Worm (Caenorhabditis elegans) whole organism, L3 larva: ENCODE data around the gene T15H9.5.
A peak's percentile ranks its signal among the peaks of the same experiment; 100 is the strongest.

Experiments
- R02D3.7 ChIP-seq: fragments of 150-350 bp; optimal IDR thresholded peaks from 2 replicates; lab custom pipeline; 2014; ENCODE audit warnings: missing biosample characterization, missing genetic modification characterization
- ZK546.5 ChIP-seq: sonication (generic microtip); optimal IDR thresholded peaks from 2 replicates; lab custom pipeline; 2017; ENCODE audit warnings: missing biosample characterization, missing genetic modification characterization
- ama-1 ChIP-seq: fragments of 150-350 bp; optimal IDR thresholded peaks from 2 replicates; lab custom pipeline; 2018
- ceh-16 ChIP-seq: sonication (generic microtip); optimal IDR thresholded peaks from 2 replicates; lab custom pipeline; 2017; ENCODE audit warnings: missing biosample characterization, missing genetic modification characterization
- ceh-28 ChIP-seq: fragments of 150-350 bp; optimal IDR thresholded peaks from 2 replicates; lab custom pipeline; 2014; ENCODE audit warnings: missing biosample characterization, missing genetic modification reagents, missing genetic modification characterization
- ceh-82 ChIP-seq: fragments of 150-350 bp; optimal IDR thresholded peaks from 2 replicates; lab custom pipeline; 2014; ENCODE audit warnings: missing biosample characterization, missing genetic modification characterization
- ceh-9 ChIP-seq: sonication (generic microtip); optimal IDR thresholded peaks from 2 replicates; lab custom pipeline; 2018; ENCODE audit warnings: missing biosample characterization, missing genetic modification characterization
- daf-12 ChIP-seq: fragments of 150-350 bp; optimal IDR thresholded peaks from 2 replicates; lab custom pipeline; 2014; ENCODE audit warnings: missing biosample characterization, missing genetic modification reagents, missing genetic modification characterization
- egl-27 ChIP-seq: sonication (generic microtip); optimal IDR thresholded peaks from 4 replicates; lab custom pipeline; 2017; ENCODE audit warnings: missing biosample characterization, missing genetic modification reagents, missing genetic modification characterization
- egl-5 ChIP-seq: fragments of 150-350 bp; optimal IDR thresholded peaks from 2 replicates; lab custom pipeline; 2017; ENCODE audit warnings: missing biosample characterization, missing genetic modification reagents, missing genetic modification characterization, inconsistent platforms
- elt-1 ChIP-seq: fragments of 150-350 bp; optimal IDR thresholded peaks from 2 replicates; lab custom pipeline; 2014; ENCODE audit warnings: missing biosample characterization, missing genetic modification characterization
- elt-2 ChIP-seq: sonication (generic microtip); optimal IDR thresholded peaks from 2 replicates; lab custom pipeline; 2016; ENCODE audit warnings: missing genetic modification reagents, mild to moderate bottlenecking, missing genetic modification characterization, missing compliant biosample characterization
- elt-3 ChIP-seq, 3 experiments: fragments of 150-350 bp in 1 of 3; sonication (generic microtip) in 2 of 3; optimal IDR thresholded peaks; 2 replicates in 2 of 3; 4 replicates in 1 of 3; lab custom pipeline; 2014 to 2017; ENCODE audit warnings: missing biosample characterization in 3 of 3, missing genetic modification characterization in 3 of 3
- eor-1 ChIP-seq, 2 experiments: fragments of 150-350 bp; optimal IDR thresholded peaks; 2 replicates each; lab custom pipeline; 2014 to 2018; ENCODE audit warnings: missing biosample characterization in 2 of 2, missing genetic modification characterization in 2 of 2
- fkh-10 ChIP-seq: sonication (generic microtip); optimal IDR thresholded peaks from 2 replicates; lab custom pipeline; 2017; ENCODE audit warnings: missing biosample characterization, missing genetic modification reagents, missing genetic modification characterization
- fkh-2 ChIP-seq: fragments of 150-350 bp; optimal IDR thresholded peaks from 2 replicates; lab custom pipeline; 2014; ENCODE audit warnings: missing biosample characterization, missing genetic modification reagents, missing genetic modification characterization
- fos-1 ChIP-seq: fragments of 150-350 bp; optimal IDR thresholded peaks from 2 replicates; lab custom pipeline; 2014; ENCODE audit warnings: missing biosample characterization, missing genetic modification characterization
- hmg-11 ChIP-seq: sonication (generic microtip); optimal IDR thresholded peaks from 2 replicates; lab custom pipeline; 2016; ENCODE audit warnings: missing genetic modification characterization, missing compliant biosample characterization
- jun-1 ChIP-seq: fragments of 150-350 bp; optimal IDR thresholded peaks from 2 replicates; lab custom pipeline; 2014; ENCODE audit warnings: missing biosample characterization, missing genetic modification reagents, missing genetic modification characterization
- lin-15B ChIP-seq: fragments of 150-350 bp; optimal IDR thresholded peaks from 2 replicates; lab custom pipeline; 2014; ENCODE audit warnings: missing biosample characterization, missing genetic modification characterization
- lin-39 ChIP-seq: fragments of 150-350 bp; optimal IDR thresholded peaks from 2 replicates; lab custom pipeline; 2018; ENCODE audit warnings: missing biosample characterization, missing genetic modification reagents, missing genetic modification characterization
- lsy-12 ChIP-seq: sonication (generic microtip); optimal IDR thresholded peaks from 2 replicates; lab custom pipeline; 2016; ENCODE audit warnings: mild to moderate bottlenecking, missing genetic modification characterization, missing compliant biosample characterization
- mdl-1 ChIP-seq: fragments of 150-350 bp; optimal IDR thresholded peaks from 2 replicates; lab custom pipeline; 2014; ENCODE audit warnings: missing biosample characterization, missing genetic modification characterization
- mml-1 ChIP-seq: fragments of 150-350 bp; sonication (generic microtip); optimal IDR thresholded peaks from 3 replicates; lab custom pipeline; 2014; ENCODE audit warnings: missing biosample characterization, missing genetic modification characterization
- nfya-1 ChIP-seq: sonication (generic microtip); optimal IDR thresholded peaks from 2 replicates; lab custom pipeline; 2017; ENCODE audit warnings: missing genetic modification characterization, mild to moderate bottlenecking, missing compliant biosample characterization, antibody characterized with exemption, moderate library complexity; ENCODE audit not compliant: insufficient read depth
- nhr-11 ChIP-seq: fragments of 150-350 bp; optimal IDR thresholded peaks from 2 replicates; lab custom pipeline; 2014; ENCODE audit warnings: missing biosample characterization, missing genetic modification characterization
- nhr-23 ChIP-seq: fragments of 150-350 bp; optimal IDR thresholded peaks from 2 replicates; lab custom pipeline; 2014; ENCODE audit warnings: missing biosample characterization, missing genetic modification reagents, missing genetic modification characterization
- nhr-237 ChIP-seq: fragments of 150-350 bp; optimal IDR thresholded peaks from 2 replicates; lab custom pipeline; 2014; ENCODE audit warnings: missing biosample characterization, missing genetic modification characterization
- nhr-25 ChIP-seq: sonication (generic microtip); optimal IDR thresholded peaks from 2 replicates; lab custom pipeline; 2017; ENCODE audit warnings: missing biosample characterization, missing genetic modification characterization
- nhr-28 ChIP-seq: fragments of 150-350 bp; optimal IDR thresholded peaks from 2 replicates; lab custom pipeline; 2014; ENCODE audit warnings: missing biosample characterization, missing genetic modification characterization
- nhr-76 ChIP-seq: fragments of 150-350 bp; sonication (generic microtip); optimal IDR thresholded peaks from 5 replicates; lab custom pipeline; 2014; ENCODE audit warnings: missing biosample characterization, missing genetic modification characterization
- pha-4 ChIP-seq: fragments of 150-350 bp; optimal IDR thresholded peaks from 2 replicates; lab custom pipeline; 2014; ENCODE audit warnings: missing biosample characterization, missing genetic modification reagents, missing genetic modification characterization
- pqm-1 ChIP-seq: fragments of 150-350 bp; optimal IDR thresholded peaks from 2 replicates; lab custom pipeline; 2017; ENCODE audit warnings: missing biosample characterization, missing genetic modification characterization, inconsistent platforms
- skn-1 ChIP-seq: fragments of 150-350 bp; optimal IDR thresholded peaks from 2 replicates; lab custom pipeline; 2014; ENCODE audit warnings: missing biosample characterization, missing genetic modification characterization
- snpc-4 ChIP-seq: fragments of 150-350 bp; optimal IDR thresholded peaks from 2 replicates; lab custom pipeline; 2014; ENCODE audit warnings: missing biosample characterization, missing genetic modification characterization
- unc-39 ChIP-seq: sonication (generic microtip); optimal IDR thresholded peaks from 4 replicates; lab custom pipeline; 2017; ENCODE audit warnings: missing biosample characterization, missing genetic modification characterization
- ztf-11 ChIP-seq: fragments of 150-350 bp; optimal IDR thresholded peaks from 2 replicates; lab custom pipeline; 2014; ENCODE audit warnings: missing biosample characterization, missing genetic modification characterization
- ztf-4 ChIP-seq: fragments of 150-350 bp; optimal IDR thresholded peaks from 2 replicates; lab custom pipeline; 2014; ENCODE audit warnings: missing biosample characterization, missing genetic modification characterization

T15H9.5 gene

ce11 chrII:9644940-9645634 is 33.8 kb upstream of the T15H9.5 start:
- TF ChIP-seq jun-1 (tag; lab: Kevin White, UChicago) (no peak), mdl-1 (no peak), fos-1 (tag; lab: Kevin White, UChicago) (no peak), pqm-1 (peak; percentile 72), pha-4 (peak; percentile 31), snpc-4 (tag; lab: Kevin White, UChicago) (no peak), elt-1 (tag; lab: Kevin White, UChicago) (peak; percentile 96), nhr-25 (tag; lab: Kevin White, UChicago) (peak; percentile 58), elt-2 (peak; percentile 70), ceh-16 (tag; lab: Kevin White, UChicago) (peak; percentile 7)

ce11 chrII:9644438-9644837 is 33.2 kb upstream of the T15H9.5 start, which contains the start of gene fzr-1:
Gene fzr-1, minus strand, starts transcription at chrII:9644466.
- TF ChIP-seq nhr-23 (tag; lab: Kevin White, UChicago) (peak; percentile 24), ceh-28 (no peak)

ce11 chrII:9636300-9636699 is 25.1 kb upstream of the T15H9.5 start, which contains the start of gene ZK1307.7:
Gene ZK1307.7, plus strand, starts transcription at chrII:9636600.
- TF ChIP-seq unc-39 (tag; lab: Kevin White, UChicago) (no peak), ceh-9 (no peak), elt-2 (no peak), ceh-16 (tag; lab: Kevin White, UChicago) (no peak), ztf-4 (no peak), nhr-28 (tag; lab: Kevin White, UChicago) (no peak), ztf-11 (tag; lab: Kevin White, UChicago) (no peak), fos-1 (tag; lab: Kevin White, UChicago) (no peak), ama-1 (no peak), skn-1 (tag; lab: Kevin White, UChicago) (no peak), mdl-1 (no peak), eor-1 (tag; optimal IDR thresholded peaks at IDR 0.05; lab: Kevin White, UChicago) (no peak), lsy-12 (tag; lab: Kevin White, UChicago) (no peak), nhr-76 (no peak), egl-27 (tag; lab: Kevin White, UChicago) (no peak), fkh-10 (GFP tag; lab: Kevin White, UChicago) (no peak), nhr-11 (tag; lab: Kevin White, UChicago) (no peak), pha-4 (no peak)
- TF ChIP-seq, all 47 proteins: peak for 0

- TF ChIP-seq mdl-1, result no peak
- TF ChIP-seq R02D3.7 (tag; lab: Kevin White, UChicago), result no peak
- TF ChIP-seq daf-12 (tag; lab: Kevin White, UChicago), result no peak
- no peak for TF ChIP-seq skn-1 (tag; lab: Kevin White, UChicago)
These were observed 14.7 kb upstream of the T15H9.5 start for ce11 chrII:9625930-9626329.

ce11 chrII:9624110-9624695 is 13.0 kb upstream of the T15H9.5 start, which contains the start of the genes dnj-20 and ZK1307.8:
Gene dnj-20, minus strand, starts transcription at chrII:9624176.
Gene ZK1307.8, plus strand, starts transcription at chrII:9624613.
- TF ChIP-seq ceh-16 (tag; lab: Kevin White, UChicago) (no peak), jun-1 (tag; lab: Kevin White, UChicago) (no peak), nfya-1 (tag; lab: Kevin White, UChicago) (peak; percentile 34), lin-15B (peak; percentile 40), nhr-237 (no peak), fkh-2 (tag; lab: Kevin White, UChicago) (no peak), elt-2 (peak; percentile 45), ZK546.5 (tag; lab: Kevin White, UChicago) (no peak), nhr-11 (tag; lab: Kevin White, UChicago) (no peak), hmg-11 (tag; lab: Kevin White, UChicago) (peak; percentile 33), pha-4 (peak; percentile 9), egl-5 (tag; lab: Kevin White, UChicago) (no peak), ceh-82 (no peak), ceh-9 (no peak), pqm-1 (peak; percentile 34), lin-39 (tag; lab: Kevin White, UChicago) (peak; percentile 22), elt-3 (tag; optimal IDR thresholded peaks at IDR 0.05; lab: Kevin White, UChicago) (no peak), mml-1 (tag; lab: Kevin White, UChicago) (no peak)
